Worm (Caenorhabditis elegans) whole organism, L1 larva: Measurements from ENCODE around the gene rme-6.
A peak's percentile ranks its signal among the peaks of the same experiment; 100 is the strongest.

Experiments
- C04F5.9 ChIP-seq: sonication (generic microtip); optimal IDR thresholded peaks from 2 replicates; lab custom pipeline; 2016; ENCODE audit warnings: missing genetic modification characterization, missing compliant biosample characterization
- C16A3.4 ChIP-seq: fragments of 150-350 bp; optimal IDR thresholded peaks from 2 replicates; lab custom pipeline; 2014; ENCODE audit warnings: missing biosample characterization, missing genetic modification characterization
- Y116A8C.19 ChIP-seq: sonication (generic microtip); optimal IDR thresholded peaks from 2 replicates; lab custom pipeline; 2016; ENCODE audit warnings: missing compliant biosample characterization, missing genetic modification characterization, borderline replicate concordance
- ama-1 ChIP-seq: fragments of 150-350 bp; optimal IDR thresholded peaks from 2 replicates; lab custom pipeline; 2014
- blmp-1 ChIP-seq: fragments of 150-350 bp; optimal IDR thresholded peaks from 2 replicates; lab custom pipeline; 2014; ENCODE audit warnings: missing biosample characterization, missing genetic modification characterization
- ceh-63 ChIP-seq: fragments of 200-800 bp; sonication (Bioruptor generic); optimal IDR thresholded peaks from 2 replicates; lab custom pipeline; 2018; ENCODE audit warnings: mild to moderate bottlenecking, missing genetic modification characterization, missing compliant biosample characterization
- ceh-8 ChIP-seq: fragments of 200-800 bp; sonication (Bioruptor generic); optimal IDR thresholded peaks from 2 replicates; lab custom pipeline; 2018; ENCODE audit warnings: mild to moderate bottlenecking, missing genetic modification characterization, moderate library complexity, missing compliant biosample characterization
- ceh-82 ChIP-seq, 3 experiments: fragments of 150-350 bp in 1 of 3; sonication (generic microtip) in 2 of 3; optimal IDR thresholded peaks; 2 replicates each; lab custom pipeline; 2014 to 2017; ENCODE audit warnings: missing biosample characterization in 3 of 3, missing genetic modification characterization in 3 of 3
- ceh-90 ChIP-seq: sonication (generic microtip); optimal IDR thresholded peaks from 2 replicates; lab custom pipeline; 2016; ENCODE audit warnings: missing genetic modification characterization, missing compliant biosample characterization
- dsc-1 ChIP-seq: sonication (generic microtip); optimal IDR thresholded peaks from 2 replicates; lab custom pipeline; 2016; ENCODE audit warnings: mild to moderate bottlenecking, missing genetic modification characterization, missing compliant biosample characterization
- efl-1 ChIP-seq, 4 experiments: fragments of 150-350 bp; optimal IDR thresholded peaks in 3 of 4; peaks in 1 of 4; 1 replicate in 1 of 4; 2 replicates in 3 of 4; lab custom pipeline; 2014; ENCODE audit warnings: missing biosample characterization in 2 of 4, missing genetic modification characterization in 2 of 4, missing genetic modification reagents in 2 of 4
- egl-13 ChIP-seq: sonication (generic microtip); optimal IDR thresholded peaks from 2 replicates; lab custom pipeline; 2016; ENCODE audit warnings: missing genotype, missing genetic modification reagents, missing genetic modification characterization, missing compliant biosample characterization
- egl-27 ChIP-seq, 2 experiments: fragments of 150-350 bp in 1 of 2; sonication (generic microtip); optimal IDR thresholded peaks; 3 replicates each; lab custom pipeline; 2017 to 2018; ENCODE audit warnings: missing biosample characterization in 2 of 2, missing genetic modification characterization in 2 of 2, missing genetic modification reagents in 2 of 2
- elt-3 ChIP-seq, 6 experiments: fragments of 150-350 bp in 1 of 6; sonication (generic microtip); optimal IDR thresholded peaks; 2 replicates each; lab custom pipeline; 2017 to 2018; ENCODE audit warnings: missing biosample characterization in 6 of 6, missing genetic modification characterization in 6 of 6, inconsistent platforms in 1 of 6
- ets-5 ChIP-seq: fragments of 200-800 bp; sonication (Bioruptor generic); IDR thresholded peaks from 2 replicates; pipeline ENCODE4 v1.3.6; 2022; ENCODE audit warnings: missing genetic modification characterization, missing compliant biosample characterization
- fkh-10 ChIP-seq: sonication (generic microtip); optimal IDR thresholded peaks from 2 replicates; lab custom pipeline; 2017; ENCODE audit warnings: missing biosample characterization, missing genetic modification reagents, missing genetic modification characterization
- fkh-4 ChIP-seq: sonication (generic microtip); optimal IDR thresholded peaks from 2 replicates; lab custom pipeline; 2016; ENCODE audit warnings: missing compliant biosample characterization, missing genetic modification characterization, borderline replicate concordance
- grh-1 ChIP-seq: fragments of 200-800 bp; sonication (Bioruptor generic); IDR thresholded peaks from 2 replicates; pipeline ENCODE4 v1.3.6; 2022; ENCODE audit warnings: missing genetic modification reagents, missing genetic modification characterization, missing compliant biosample characterization
- hlh-17 ChIP-seq: fragments of 200-800 bp; sonication (Bioruptor generic); optimal IDR thresholded peaks from 2 replicates; lab custom pipeline; 2018; ENCODE audit warnings: missing genetic modification characterization, mild to moderate bottlenecking, missing compliant biosample characterization, moderate library complexity, borderline replicate concordance
- hpl-2 ChIP-seq: fragments of 150-350 bp; optimal IDR thresholded peaks from 2 replicates; lab custom pipeline; 2014; ENCODE audit warnings: missing biosample characterization, missing genetic modification reagents, missing genetic modification characterization
- jun-1 ChIP-seq: fragments of 150-350 bp; optimal IDR thresholded peaks from 2 replicates; lab custom pipeline; 2014; ENCODE audit warnings: missing biosample characterization, missing genetic modification reagents, missing genetic modification characterization
- lin-13 ChIP-seq: fragments of 150-350 bp; optimal IDR thresholded peaks from 2 replicates; lab custom pipeline; 2014; ENCODE audit warnings: missing biosample characterization, missing genetic modification reagents, missing genetic modification characterization
- lin-14 ChIP-seq: fragments of 200-800 bp; sonication (Bioruptor generic); optimal IDR thresholded peaks from 2 replicates; lab custom pipeline; 2018; ENCODE audit warnings: mild to moderate bottlenecking, missing genetic modification characterization, moderate library complexity, missing compliant biosample characterization
- lin-15B ChIP-seq: fragments of 150-350 bp; sonication (generic microtip); optimal IDR thresholded peaks from 3 replicates; lab custom pipeline; 2014; ENCODE audit warnings: missing biosample characterization, missing genetic modification characterization
- lsy-2 ChIP-seq, 2 experiments: fragments of 150-350 bp; optimal IDR thresholded peaks; 2 replicates each; lab custom pipeline; 2014; ENCODE audit warnings: missing biosample characterization in 2 of 2, missing genetic modification characterization in 2 of 2
- mab-9 ChIP-seq: fragments of 200-800 bp; sonication (Bioruptor generic); IDR thresholded peaks from 2 replicates; pipeline ENCODE4 v1.3.6; 2022; ENCODE audit warnings: missing genetic modification reagents, missing genetic modification characterization, missing compliant biosample characterization
- nhr-28 ChIP-seq: fragments of 150-350 bp; optimal IDR thresholded peaks from 2 replicates; lab custom pipeline; 2014; ENCODE audit warnings: missing biosample characterization, missing genetic modification characterization
- nhr-47 ChIP-seq: sonication (generic microtip); optimal IDR thresholded peaks from 2 replicates; lab custom pipeline; 2016; ENCODE audit warnings: mild to moderate bottlenecking, missing genetic modification characterization, moderate library complexity, missing compliant biosample characterization
- nhr-71 ChIP-seq: sonication (generic microtip); optimal IDR thresholded peaks from 2 replicates; lab custom pipeline; 2016; ENCODE audit warnings: mild to moderate bottlenecking, missing genetic modification characterization, moderate library complexity, missing compliant biosample characterization
- nhr-77 ChIP-seq: fragments of 150-350 bp; optimal IDR thresholded peaks from 2 replicates; lab custom pipeline; 2014; ENCODE audit warnings: missing biosample characterization, missing genetic modification characterization
- nhr-84 ChIP-seq: sonication (generic microtip); optimal IDR thresholded peaks from 2 replicates; lab custom pipeline; 2017; ENCODE audit warnings: missing biosample characterization, missing genetic modification characterization
- nhr-90 ChIP-seq: sonication (generic microtip); optimal IDR thresholded peaks from 2 replicates; lab custom pipeline; 2016; ENCODE audit warnings: mild to moderate bottlenecking, missing genetic modification characterization, missing compliant biosample characterization; ENCODE audit not compliant: poor library complexity
- pag-3 ChIP-seq: sonication (generic microtip); optimal IDR thresholded peaks from 2 replicates; lab custom pipeline; 2017; ENCODE audit warnings: missing genetic modification characterization, mild to moderate bottlenecking, missing compliant biosample characterization, antibody characterized with exemption, borderline replicate concordance; ENCODE audit not compliant: insufficient read depth
- pax-3 ChIP-seq: fragments of 200-800 bp; sonication (Bioruptor generic); optimal IDR thresholded peaks from 2 replicates; lab custom pipeline; 2018; ENCODE audit warnings: mild to moderate bottlenecking, missing genetic modification characterization, moderate library complexity, missing compliant biosample characterization
- rnt-1 ChIP-seq: sonication (generic microtip); optimal IDR thresholded peaks from 2 replicates; lab custom pipeline; 2016; ENCODE audit warnings: mild to moderate bottlenecking, missing genetic modification characterization, moderate library complexity, missing compliant biosample characterization
- skn-1 ChIP-seq: fragments of 150-350 bp; optimal IDR thresholded peaks from 2 replicates; lab custom pipeline; 2014; ENCODE audit warnings: missing biosample characterization, missing genetic modification characterization
- snu-23 ChIP-seq: sonication (generic microtip); optimal IDR thresholded peaks from 2 replicates; lab custom pipeline; 2016; ENCODE audit warnings: missing genetic modification characterization, missing compliant biosample characterization
- sox-4 ChIP-seq: sonication (generic microtip); optimal IDR thresholded peaks from 2 replicates; lab custom pipeline; 2016; ENCODE audit warnings: missing genetic modification characterization, missing compliant biosample characterization
- sptf-1 ChIP-seq: fragments of 150-350 bp; optimal IDR thresholded peaks from 2 replicates; lab custom pipeline; 2014; ENCODE audit warnings: missing biosample characterization, missing genetic modification characterization
- sup-37 ChIP-seq: fragments of 200-800 bp; sonication (Bioruptor generic); optimal IDR thresholded peaks from 2 replicates; lab custom pipeline; 2018; ENCODE audit warnings: mild to moderate bottlenecking, missing genetic modification characterization, missing compliant biosample characterization
- swsn-7 ChIP-seq: sonication (generic microtip); optimal IDR thresholded peaks from 2 replicates; lab custom pipeline; 2016; ENCODE audit warnings: missing genetic modification characterization, missing compliant biosample characterization
- unc-130 ChIP-seq: fragments of 150-350 bp; optimal IDR thresholded peaks from 2 replicates; lab custom pipeline; 2017; ENCODE audit warnings: missing biosample characterization, missing genetic modification characterization, inconsistent platforms
- unc-30 ChIP-seq: sonication (generic microtip); optimal IDR thresholded peaks from 2 replicates; lab custom pipeline; 2017; ENCODE audit warnings: missing biosample characterization, missing genetic modification characterization
- unc-62 ChIP-seq: fragments of 150-350 bp; optimal IDR thresholded peaks from 2 replicates; lab custom pipeline; 2014; ENCODE audit warnings: missing biosample characterization, missing genetic modification reagents, missing genetic modification characterization
- vab-15 ChIP-seq: sonication (generic microtip); optimal IDR thresholded peaks from 2 replicates; lab custom pipeline; 2017; ENCODE audit warnings: missing genotype, mild to moderate bottlenecking, missing genetic modification characterization, missing compliant biosample characterization
- zip-4 ChIP-seq: fragments of 200-800 bp; sonication (Bioruptor generic); optimal IDR thresholded peaks from 2 replicates; lab custom pipeline; 2018; ENCODE audit warnings: mild to moderate bottlenecking, missing genetic modification characterization, moderate library complexity, missing compliant biosample characterization

The rme-6 gene

DNA sequence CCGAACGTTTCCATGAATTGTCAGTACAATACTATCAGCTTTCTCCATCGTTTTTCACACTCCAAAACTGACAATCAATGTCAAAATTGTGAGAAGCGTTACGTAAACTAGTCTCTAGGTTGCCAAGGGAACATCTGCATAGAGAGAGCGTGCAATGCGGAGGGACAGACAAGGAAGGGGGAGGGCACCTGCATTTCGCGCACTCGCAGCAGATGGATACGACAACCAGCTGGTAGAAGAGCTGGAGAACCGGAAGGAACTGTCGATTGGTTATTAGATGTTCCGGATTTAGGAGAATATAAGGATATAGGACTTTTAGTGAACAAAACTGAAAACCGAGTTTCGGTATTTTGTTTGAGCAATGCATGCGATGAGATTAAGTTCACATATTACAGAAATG lies 28.0 kb upstream of the rme-6 start, which contains the start of gene mksr-1:
Gene mksr-1 (minus strand): TSS at position 144 of the 400 bp plus-strand sequence.
- TF ChIP-seq egl-13 (no peak), nhr-71 (tag; lab: Kevin White, UChicago) (no peak), efl-1 (optimal IDR thresholded peaks at IDR 0.05; lab: Kevin White, UChicago) (no peak), efl-1 (GFP tag; optimal IDR thresholded peaks at IDR 0.05 in 1 of 2; lab: Kevin White, UChicago) (no peak), grh-1 (no peak), ceh-82 (tag; optimal IDR thresholded peaks at IDR 0.05; lab: Kevin White, UChicago) (no peak), ets-5 (GFP tag; lab: Robert Waterston, UW) (no peak), nhr-47 (tag; lab: Kevin White, UChicago) (no peak), mab-9 (GFP tag; lab: Robert Waterston, UW) (no peak), Y116A8C.19 (tag; lab: Kevin White, UChicago) (no peak), hpl-2 (GFP tag; lab: Kevin White, UChicago) (no peak), nhr-77 (tag; lab: Kevin White, UChicago) (no peak)

DNA sequence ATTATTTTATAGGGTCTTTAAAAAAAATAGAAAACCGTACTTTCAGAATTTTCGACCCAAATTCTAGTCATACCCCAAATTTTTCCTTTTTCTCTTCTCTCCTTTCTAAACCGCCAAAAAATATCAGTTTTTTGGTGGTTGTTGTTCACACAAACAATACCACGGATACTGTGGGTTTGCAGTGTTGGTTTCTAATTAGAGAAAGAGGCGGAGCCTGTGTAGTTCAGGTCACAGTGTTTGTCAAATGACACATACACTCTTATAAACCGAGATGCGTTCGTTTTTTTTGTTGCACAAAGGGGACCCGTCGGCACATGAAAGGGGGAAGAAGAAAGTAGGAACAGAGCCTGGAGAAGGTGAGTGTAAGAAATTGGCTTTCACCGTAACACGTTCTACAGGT lies 24.8 kb upstream of the rme-6 start, which contains the start of gene lim-6:
Gene lim-6 (plus strand): TSS at position 301 of the 400 bp plus-strand sequence.
- TF ChIP-seq vab-15 (tag; lab: Kevin White, UChicago): no peak
- no peak for TF ChIP-seq ceh-63 (GFP tag; lab: Kevin White, UChicago)
- TF ChIP-seq nhr-71 (tag; lab: Kevin White, UChicago): no peak
- TF ChIP-seq C16A3.4 (tag; lab: Kevin White, UChicago): no peak
- TF ChIP-seq fkh-10: no peak
- no peak for TF ChIP-seq elt-3 (tag; optimal IDR thresholded peaks at IDR 0.05; lab: Kevin White, UChicago)
- TF ChIP-seq lin-13 (GFP tag; lab: Kevin White, UChicago): no peak
- no peak for TF ChIP-seq mab-9 (GFP tag; lab: Robert Waterston, UW)
- TF ChIP-seq ama-1 (lab: Kevin White, UChicago): no peak
- TF ChIP-seq unc-130 (tag; lab: Kevin White, UChicago): no peak

DNA sequence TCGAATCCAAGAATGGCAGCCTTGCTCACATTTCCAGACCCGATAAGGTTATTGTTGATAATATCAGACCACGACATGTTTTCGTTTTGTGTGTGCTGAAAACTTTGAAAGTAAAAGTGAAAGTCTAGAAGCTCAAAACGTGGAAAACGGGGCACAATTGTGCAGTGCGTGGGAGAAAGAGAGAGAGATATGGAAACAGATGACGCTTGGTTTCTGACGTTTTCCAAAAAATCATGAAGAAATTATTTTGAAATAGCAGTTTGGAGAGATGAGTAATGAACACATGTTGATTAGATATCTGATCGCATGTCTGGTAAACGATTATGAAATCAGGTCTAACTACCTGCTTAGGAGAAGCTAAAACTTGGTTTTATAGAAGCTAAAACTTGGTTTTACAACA lies 16.4 kb upstream of the rme-6 start, which contains the start of gene pfn-3:
Gene pfn-3 (minus strand): TSS at position 101 of the 400 bp plus-strand sequence.
- TF ChIP-seq pag-3: peak; percentile 35
- no peak for TF ChIP-seq blmp-1 (tag; lab: Kevin White, UChicago)
- TF ChIP-seq fkh-4 (tag; lab: Kevin White, UChicago): no peak
- no peak for TF ChIP-seq sptf-1 (tag; lab: Kevin White, UChicago)
- no peak for TF ChIP-seq sup-37 (GFP tag; lab: Kevin White, UChicago)
- TF ChIP-seq dsc-1: peak; percentile 1
- TF ChIP-seq lin-14 (GFP tag; lab: Kevin White, UChicago): peak; percentile 34
- no peak for TF ChIP-seq egl-27 (tag; optimal IDR thresholded peaks at IDR 0.05; lab: Kevin White, UChicago)
- TF ChIP-seq rnt-1: peak; percentile 27
- no peak for TF ChIP-seq zip-4 (GFP tag; lab: Kevin White, UChicago)
- TF ChIP-seq unc-30 (tag; lab: Kevin White, UChicago): no peak
- TF ChIP-seq C04F5.9 (tag; lab: Kevin White, UChicago): no peak
- TF ChIP-seq skn-1: peak; percentile 74
- no peak for TF ChIP-seq ceh-8 (GFP tag; lab: Kevin White, UChicago)
- TF ChIP-seq nhr-71 (tag; lab: Kevin White, UChicago): peak; percentile 45
- TF ChIP-seq egl-13: no peak
- peak in 1 of 2 experiments; percentile 24 for TF ChIP-seq lsy-2 (tag; optimal IDR thresholded peaks at IDR 0.05; lab: Kevin White, UChicago)
- no peak for TF ChIP-seq lin-15B (tag; lab: Kevin White, UChicago)
- TF ChIP-seq jun-1 (tag; lab: Kevin White, UChicago): no peak

DNA sequence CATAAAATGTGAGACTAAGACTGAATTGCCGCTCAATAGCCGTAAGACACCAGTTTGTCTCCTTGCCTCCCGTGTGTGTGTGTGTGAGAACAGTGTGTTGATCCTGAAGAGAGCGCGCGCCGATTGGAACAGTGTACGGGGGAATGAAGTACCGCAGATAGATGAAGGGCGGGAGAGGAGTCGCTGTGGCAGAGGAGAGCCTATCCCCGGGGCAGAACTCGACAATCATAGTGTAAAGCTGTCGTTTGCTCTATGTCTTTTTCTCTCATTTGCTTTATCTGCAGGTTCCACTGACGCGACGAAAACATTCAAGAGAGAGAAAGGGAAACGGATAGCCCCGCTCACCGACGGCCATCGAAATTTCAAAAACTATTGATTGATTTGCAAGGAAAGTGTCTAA lies 15.0 kb upstream of the rme-6 start:
- TF ChIP-seq fkh-4 (tag; lab: Kevin White, UChicago) (no peak), nhr-90 (tag; lab: Kevin White, UChicago) (no peak), ama-1 (lab: Kevin White, UChicago) (no peak), pax-3 (tag; lab: Kevin White, UChicago) (no peak), unc-130 (tag; lab: Kevin White, UChicago) (no peak), unc-62 (GFP tag; lab: Kevin White, UChicago) (no peak), nhr-28 (no peak), pag-3 (no peak), rnt-1 (peak; percentile 59), swsn-7 (tag; lab: Kevin White, UChicago) (no peak), ets-5 (GFP tag; lab: Robert Waterston, UW) (no peak), snu-23 (GFP tag; lab: Kevin White, UChicago) (peak; percentile 7), ceh-90 (tag; lab: Kevin White, UChicago) (no peak), hlh-17 (GFP tag; lab: Kevin White, UChicago) (no peak), nhr-84 (no peak), egl-13 (no peak), sox-4 (tag; lab: Kevin White, UChicago) (no peak)
